Worm (Caenorhabditis elegans) whole organism, late embryonic: Measurements from ENCODE around the gene C49A9.2.

Experiments used
- ahr-1 ChIP-seq: sonication (generic microtip); optimal IDR thresholded peaks from 2 replicates; lab custom pipeline; 2016; ENCODE audit warnings: missing genetic modification characterization, missing compliant biosample characterization
- ceh-14 ChIP-seq: sonication (generic microtip); optimal IDR thresholded peaks from 2 replicates; lab custom pipeline; 2016; ENCODE audit warnings: missing genotype, missing genetic modification characterization, missing compliant biosample characterization
- elt-2 ChIP-seq: sonication (generic microtip); optimal IDR thresholded peaks from 2 replicates; lab custom pipeline; 2016; ENCODE audit warnings: missing genetic modification reagents, missing genetic modification characterization, missing compliant biosample characterization
- hlh-13 ChIP-seq: fragments of 200-800 bp; sonication (Bioruptor generic); optimal IDR thresholded peaks from 2 replicates; lab custom pipeline; 2018; ENCODE audit warnings: mild to moderate bottlenecking, missing genetic modification characterization, missing compliant biosample characterization
- pha-2 ChIP-seq: sonication (generic microtip); optimal IDR thresholded peaks from 2 replicates; lab custom pipeline; 2017; ENCODE audit warnings: mild to moderate bottlenecking, missing genetic modification characterization, missing compliant biosample characterization

C49A9.2 gene

ce11 chrIV:6271923-6272322, 46.7 kb downstream of the C49A9.2 start, which contains the start of gene srv-31:
srv-31 (minus strand) TSS chrIV:6272023.
- no peak for TF ChIP-seq ceh-14 (tag; lab: Kevin White, UChicago)
- no peak for TF ChIP-seq pha-2

- TF ChIP-seq elt-2 (tag; lab: Kevin White, UChicago) (peak; percentile 78), ahr-1 (tag; lab: Kevin White, UChicago) (no peak), hlh-13 (GFP tag; lab: Kevin White, UChicago) (no peak), ceh-14 (tag; lab: Kevin White, UChicago) (no peak)
These were observed 50.5 kb downstream of the C49A9.2 start, which contains the start of the genes aat-4 and T13A10.1 for ce11 chrIV:6275671-6276209. aat-4 (minus strand) TSS chrIV:6275721. T13A10.1 (plus strand) TSS chrIV:6276081.
